Worm (Caenorhabditis elegans) whole organism, L4 larva: ENCODE results near the gene atn-1.

Experiments used
- F26F4.8 ChIP-seq: fragments of 200-800 bp; sonication (Bioruptor generic); conservative IDR thresholded peaks from 2 replicates; pipeline ENCODE4 v1.3.6; 2022; ENCODE audit warnings: missing genetic modification characterization, missing compliant biosample characterization
- dpl-1 ChIP-seq: fragments of 150-350 bp; optimal IDR thresholded peaks from 2 replicates; lab custom pipeline; 2014; ENCODE audit warnings: missing biosample characterization, missing genetic modification reagents, missing genetic modification characterization
- hlh-30 ChIP-seq: sonication (generic microtip); optimal IDR thresholded peaks from 2 replicates; lab custom pipeline; 2017; ENCODE audit warnings: antibody characterized with exemption, mild to moderate bottlenecking, missing genetic modification characterization, missing compliant biosample characterization; ENCODE audit not compliant: insufficient read depth
- lin-29 ChIP-seq: fragments of 200-800 bp; sonication (Bioruptor generic); IDR thresholded peaks from 2 replicates; pipeline ENCODE4 v1.3.6; 2022; ENCODE audit warnings: missing genetic modification reagents, missing genetic modification characterization, missing compliant biosample characterization
- lin-38 ChIP-seq: fragments of 200-800 bp; sonication (Bioruptor generic); IDR thresholded peaks from 2 replicates; pipeline ENCODE4 v1.3.6; 2022; ENCODE audit warnings: missing genetic modification reagents, missing genetic modification characterization, missing compliant biosample characterization
- lin-39 ChIP-seq: fragments of 150-350 bp; optimal IDR thresholded peaks from 2 replicates; lab custom pipeline; 2014; ENCODE audit warnings: missing biosample characterization, missing genetic modification reagents, missing genetic modification characterization
- lsy-2 ChIP-seq, 2 experiments: fragments of 150-350 bp in 1 of 2; sonication (generic microtip) in 1 of 2; optimal IDR thresholded peaks; 2 replicates each; lab custom pipeline; 2014 to 2017; ENCODE audit warnings: missing biosample characterization in 2 of 2, missing genetic modification characterization in 2 of 2
- mdt-29 ChIP-seq: fragments of 200-800 bp; sonication (Bioruptor generic); IDR thresholded peaks from 2 replicates; pipeline ENCODE4 v1.3.6; 2022; ENCODE audit warnings: missing genetic modification reagents, missing genetic modification characterization, missing compliant biosample characterization
- nhr-10 ChIP-seq: fragments of 150-350 bp; optimal IDR thresholded peaks from 2 replicates; lab custom pipeline; 2014; ENCODE audit warnings: missing biosample characterization, missing genetic modification characterization
- nhr-25 ChIP-seq: sonication (generic microtip); optimal IDR thresholded peaks from 2 replicates; lab custom pipeline; 2017; ENCODE audit warnings: missing genetic modification characterization, mild to moderate bottlenecking, missing compliant biosample characterization, antibody characterized with exemption, moderate library complexity, borderline replicate concordance; ENCODE audit not compliant: insufficient read depth
- pqm-1 ChIP-seq: sonication (generic microtip); optimal IDR thresholded peaks from 2 replicates; lab custom pipeline; 2017; ENCODE audit warnings: missing biosample characterization, missing genetic modification characterization
- skn-1 ChIP-seq: fragments of 150-350 bp; optimal IDR thresholded peaks from 2 replicates; lab custom pipeline; 2014; ENCODE audit warnings: missing biosample characterization, missing genetic modification characterization
- unc-130 ChIP-seq: sonication (generic microtip); optimal IDR thresholded peaks from 2 replicates; lab custom pipeline; 2016; ENCODE audit warnings: missing genetic modification reagents, missing genetic modification characterization, missing compliant biosample characterization
- zag-1 ChIP-seq: fragments of 150-350 bp; optimal IDR thresholded peaks from 2 replicates; lab custom pipeline; 2014; ENCODE audit warnings: missing biosample characterization, missing genetic modification characterization

DNA sequence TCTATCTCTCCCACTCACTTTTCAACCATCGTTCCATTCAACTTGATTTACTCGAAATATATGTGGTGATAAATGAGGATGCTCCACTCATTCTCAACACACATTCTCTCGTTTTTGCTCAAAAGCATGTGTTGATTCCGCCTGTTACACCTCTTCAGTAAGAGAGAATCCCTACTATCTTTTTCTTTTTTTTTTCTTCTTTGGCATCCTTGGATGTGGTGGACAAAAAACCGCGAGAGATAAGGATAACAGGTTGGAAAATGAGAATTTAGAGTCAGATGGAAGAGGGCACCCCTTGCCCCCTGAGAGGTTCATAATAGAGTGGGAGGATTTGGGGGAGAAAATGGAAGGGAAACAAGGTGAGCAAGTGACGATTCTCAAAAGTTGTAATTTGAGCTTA lies 779 bp downstream of the atn-1 start:
- TF ChIP-seq lin-29 (GFP tag; lab: Robert Waterston, UW) (no peak), skn-1 (no peak), lin-39 (tag; lab: Kevin White, UChicago) (no peak), hlh-30 (tag; lab: Kevin White, UChicago) (no peak), unc-130 (no peak), zag-1 (tag; lab: Kevin White, UChicago) (no peak), lsy-2 (tag; optimal IDR thresholded peaks at IDR 0.05; lab: Kevin White, UChicago) (no peak), nhr-25 (tag; lab: Kevin White, UChicago) (no peak), nhr-10 (tag; lab: Kevin White, UChicago) (no peak), lin-38 (GFP tag; lab: Robert Waterston, UW) (no peak), dpl-1 (GFP tag; lab: Kevin White, UChicago) (no peak), pqm-1 (tag; lab: Kevin White, UChicago) (no peak), F26F4.8 (GFP tag; lab: Robert Waterston, UW) (no peak), mdt-29 (GFP tag; lab: Robert Waterston, UW) (no peak)
